Worm (Caenorhabditis elegans): ENCODE measurements around the gene ZC196.9.

- no peak for TF ChIP-seq skn-1 (tag; optimal IDR thresholded peaks at IDR 0.05)
- no peak for TF ChIP-seq C34B4.2 (tag; optimal IDR thresholded peaks at IDR 0.05)
- TF ChIP-seq alr-1 (tag; optimal IDR thresholded peaks at IDR 0.05; ENCODE audit: borderline replicate concordance), result no peak
- TF ChIP-seq ama-1 (optimal IDR thresholded peaks at IDR 0.05), result no peak
Measured at ce11 chrV:8732934-8733333, 6.0 kb upstream of the ZC196.9 start, which contains the start of gene ZC196.4.

All from whole organism, L1 larva.